Worm (Caenorhabditis elegans) whole organism, L3 larva: Measurements from ENCODE around the gene F41G3.20.
A peak's percentile ranks its signal among the peaks of the same experiment; 100 is the strongest.

ENCODE experiments used
- R02D3.7 ChIP-seq: fragments of 150-350 bp; optimal IDR thresholded peaks from 2 replicates; lab custom pipeline; 2014; ENCODE audit warnings: missing biosample characterization, missing genetic modification characterization
- ZK546.5 ChIP-seq: sonication (generic microtip); optimal IDR thresholded peaks from 2 replicates; lab custom pipeline; 2017; ENCODE audit warnings: missing biosample characterization, missing genetic modification characterization
- aly-2 ChIP-seq: fragments of 150-350 bp; optimal IDR thresholded peaks from 2 replicates; lab custom pipeline; 2014; ENCODE audit warnings: missing biosample characterization, missing genetic modification characterization
- ama-1 ChIP-seq: fragments of 150-350 bp; optimal IDR thresholded peaks from 2 replicates; lab custom pipeline; 2018
- ceh-16 ChIP-seq: sonication (generic microtip); optimal IDR thresholded peaks from 2 replicates; lab custom pipeline; 2017; ENCODE audit warnings: missing biosample characterization, missing genetic modification characterization
- ceh-28 ChIP-seq: fragments of 150-350 bp; optimal IDR thresholded peaks from 2 replicates; lab custom pipeline; 2014; ENCODE audit warnings: missing biosample characterization, missing genetic modification reagents, missing genetic modification characterization
- ceh-82 ChIP-seq: fragments of 150-350 bp; optimal IDR thresholded peaks from 2 replicates; lab custom pipeline; 2014; ENCODE audit warnings: missing biosample characterization, missing genetic modification characterization
- ceh-9 ChIP-seq: sonication (generic microtip); optimal IDR thresholded peaks from 2 replicates; lab custom pipeline; 2018; ENCODE audit warnings: missing biosample characterization, missing genetic modification characterization
- daf-12 ChIP-seq: fragments of 150-350 bp; optimal IDR thresholded peaks from 2 replicates; lab custom pipeline; 2014; ENCODE audit warnings: missing biosample characterization, missing genetic modification reagents, missing genetic modification characterization
- egl-27 ChIP-seq: sonication (generic microtip); optimal IDR thresholded peaks from 4 replicates; lab custom pipeline; 2017; ENCODE audit warnings: missing biosample characterization, missing genetic modification reagents, missing genetic modification characterization
- egl-5 ChIP-seq: fragments of 150-350 bp; optimal IDR thresholded peaks from 2 replicates; lab custom pipeline; 2017; ENCODE audit warnings: missing biosample characterization, missing genetic modification reagents, missing genetic modification characterization, inconsistent platforms
- elt-1 ChIP-seq: fragments of 150-350 bp; optimal IDR thresholded peaks from 2 replicates; lab custom pipeline; 2014; ENCODE audit warnings: missing biosample characterization, missing genetic modification characterization
- elt-2 ChIP-seq: sonication (generic microtip); optimal IDR thresholded peaks from 2 replicates; lab custom pipeline; 2016; ENCODE audit warnings: missing genetic modification reagents, mild to moderate bottlenecking, missing genetic modification characterization, missing compliant biosample characterization
- elt-3 ChIP-seq, 3 experiments: fragments of 150-350 bp in 1 of 3; sonication (generic microtip) in 2 of 3; optimal IDR thresholded peaks; 2 replicates in 2 of 3; 4 replicates in 1 of 3; lab custom pipeline; 2014 to 2017; ENCODE audit warnings: missing biosample characterization in 3 of 3, missing genetic modification characterization in 3 of 3
- eor-1 ChIP-seq, 2 experiments: fragments of 150-350 bp; optimal IDR thresholded peaks; 2 replicates each; lab custom pipeline; 2014 to 2018; ENCODE audit warnings: missing biosample characterization in 2 of 2, missing genetic modification characterization in 2 of 2
- fkh-10 ChIP-seq: sonication (generic microtip); optimal IDR thresholded peaks from 2 replicates; lab custom pipeline; 2017; ENCODE audit warnings: missing biosample characterization, missing genetic modification reagents, missing genetic modification characterization
- fkh-2 ChIP-seq: fragments of 150-350 bp; optimal IDR thresholded peaks from 2 replicates; lab custom pipeline; 2014; ENCODE audit warnings: missing biosample characterization, missing genetic modification reagents, missing genetic modification characterization
- fos-1 ChIP-seq: fragments of 150-350 bp; optimal IDR thresholded peaks from 2 replicates; lab custom pipeline; 2014; ENCODE audit warnings: missing biosample characterization, missing genetic modification characterization
- hmg-11 ChIP-seq: sonication (generic microtip); optimal IDR thresholded peaks from 2 replicates; lab custom pipeline; 2016; ENCODE audit warnings: missing genetic modification characterization, missing compliant biosample characterization
- jun-1 ChIP-seq: fragments of 150-350 bp; optimal IDR thresholded peaks from 2 replicates; lab custom pipeline; 2014; ENCODE audit warnings: missing biosample characterization, missing genetic modification reagents, missing genetic modification characterization
- lin-15B ChIP-seq: fragments of 150-350 bp; optimal IDR thresholded peaks from 2 replicates; lab custom pipeline; 2014; ENCODE audit warnings: missing biosample characterization, missing genetic modification characterization
- lin-39 ChIP-seq: fragments of 150-350 bp; optimal IDR thresholded peaks from 2 replicates; lab custom pipeline; 2018; ENCODE audit warnings: missing biosample characterization, missing genetic modification reagents, missing genetic modification characterization
- lsy-12 ChIP-seq: sonication (generic microtip); optimal IDR thresholded peaks from 2 replicates; lab custom pipeline; 2016; ENCODE audit warnings: mild to moderate bottlenecking, missing genetic modification characterization, missing compliant biosample characterization
- mdl-1 ChIP-seq: fragments of 150-350 bp; optimal IDR thresholded peaks from 2 replicates; lab custom pipeline; 2014; ENCODE audit warnings: missing biosample characterization, missing genetic modification characterization
- mml-1 ChIP-seq: fragments of 150-350 bp; sonication (generic microtip); optimal IDR thresholded peaks from 3 replicates; lab custom pipeline; 2014; ENCODE audit warnings: missing biosample characterization, missing genetic modification characterization
- nfya-1 ChIP-seq: sonication (generic microtip); optimal IDR thresholded peaks from 2 replicates; lab custom pipeline; 2017; ENCODE audit warnings: missing genetic modification characterization, mild to moderate bottlenecking, missing compliant biosample characterization, antibody characterized with exemption, moderate library complexity; ENCODE audit not compliant: insufficient read depth
- nhr-11 ChIP-seq: fragments of 150-350 bp; optimal IDR thresholded peaks from 2 replicates; lab custom pipeline; 2014; ENCODE audit warnings: missing biosample characterization, missing genetic modification characterization
- nhr-12 ChIP-seq: fragments of 150-350 bp; optimal IDR thresholded peaks from 2 replicates; lab custom pipeline; 2014; ENCODE audit warnings: missing biosample characterization, missing genetic modification characterization
- nhr-23 ChIP-seq: fragments of 150-350 bp; optimal IDR thresholded peaks from 2 replicates; lab custom pipeline; 2014; ENCODE audit warnings: missing biosample characterization, missing genetic modification reagents, missing genetic modification characterization
- nhr-237 ChIP-seq: fragments of 150-350 bp; optimal IDR thresholded peaks from 2 replicates; lab custom pipeline; 2014; ENCODE audit warnings: missing biosample characterization, missing genetic modification characterization
- nhr-25 ChIP-seq: sonication (generic microtip); optimal IDR thresholded peaks from 2 replicates; lab custom pipeline; 2017; ENCODE audit warnings: missing biosample characterization, missing genetic modification characterization
- nhr-28 ChIP-seq: fragments of 150-350 bp; optimal IDR thresholded peaks from 2 replicates; lab custom pipeline; 2014; ENCODE audit warnings: missing biosample characterization, missing genetic modification characterization
- nhr-43 ChIP-seq: sonication (generic microtip); optimal IDR thresholded peaks from 2 replicates; lab custom pipeline; 2016; ENCODE audit warnings: mild to moderate bottlenecking, missing genetic modification characterization, missing compliant biosample characterization; ENCODE audit not compliant: poor library complexity, severe bottlenecking
- nhr-67 ChIP-seq: fragments of 150-350 bp; optimal IDR thresholded peaks from 2 replicates; lab custom pipeline; 2014; ENCODE audit warnings: missing biosample characterization, missing genetic modification characterization
- nhr-76 ChIP-seq: fragments of 150-350 bp; sonication (generic microtip); optimal IDR thresholded peaks from 5 replicates; lab custom pipeline; 2014; ENCODE audit warnings: missing biosample characterization, missing genetic modification characterization
- nhr-77 ChIP-seq: fragments of 150-350 bp; optimal IDR thresholded peaks from 2 replicates; lab custom pipeline; 2014; ENCODE audit warnings: missing biosample characterization, missing genetic modification characterization
- pha-4 ChIP-seq: fragments of 150-350 bp; optimal IDR thresholded peaks from 2 replicates; lab custom pipeline; 2014; ENCODE audit warnings: missing biosample characterization, missing genetic modification reagents, missing genetic modification characterization
- pqm-1 ChIP-seq: fragments of 150-350 bp; optimal IDR thresholded peaks from 2 replicates; lab custom pipeline; 2017; ENCODE audit warnings: missing biosample characterization, missing genetic modification characterization, inconsistent platforms
- sea-2 ChIP-seq: fragments of 150-350 bp; sonication (generic microtip); optimal IDR thresholded peaks from 4 replicates; lab custom pipeline; 2014; ENCODE audit warnings: missing biosample characterization, missing genetic modification reagents, missing genetic modification characterization
- skn-1 ChIP-seq: fragments of 150-350 bp; optimal IDR thresholded peaks from 2 replicates; lab custom pipeline; 2014; ENCODE audit warnings: missing biosample characterization, missing genetic modification characterization
- snpc-4 ChIP-seq: fragments of 150-350 bp; optimal IDR thresholded peaks from 2 replicates; lab custom pipeline; 2014; ENCODE audit warnings: missing biosample characterization, missing genetic modification characterization
- tbx-2 ChIP-seq: sonication (generic microtip); optimal IDR thresholded peaks from 2 replicates; lab custom pipeline; 2016; ENCODE audit warnings: mild to moderate bottlenecking, missing genetic modification characterization, missing compliant biosample characterization
- unc-39 ChIP-seq: sonication (generic microtip); optimal IDR thresholded peaks from 4 replicates; lab custom pipeline; 2017; ENCODE audit warnings: missing biosample characterization, missing genetic modification characterization
- unc-62 ChIP-seq: fragments of 150-350 bp; sonication (generic microtip); optimal IDR thresholded peaks from 4 replicates; lab custom pipeline; 2014; ENCODE audit warnings: missing biosample characterization, missing genetic modification reagents, missing genetic modification characterization
- zag-1 ChIP-seq: fragments of 150-350 bp; optimal IDR thresholded peaks from 2 replicates; lab custom pipeline; 2014; ENCODE audit warnings: missing biosample characterization, missing genetic modification characterization
- ztf-11 ChIP-seq: fragments of 150-350 bp; optimal IDR thresholded peaks from 2 replicates; lab custom pipeline; 2014; ENCODE audit warnings: missing biosample characterization, missing genetic modification characterization
- ztf-4 ChIP-seq: fragments of 150-350 bp; optimal IDR thresholded peaks from 2 replicates; lab custom pipeline; 2014; ENCODE audit warnings: missing biosample characterization, missing genetic modification characterization

Gene F41G3.20

ce11 chrII:6736066-6736465 lies 14.8 kb downstream of the F41G3.20 start, which contains the start of gene mrps-18.C:
Gene mrps-18.C (plus strand): TSS chrII:6736203.
- no peak for TF ChIP-seq unc-39 (tag; lab: Kevin White, UChicago)
- TF ChIP-seq pha-4 = no peak
- no peak for TF ChIP-seq ztf-4 (tag; lab: Kevin White, UChicago)
- TF ChIP-seq nhr-11 (tag; lab: Kevin White, UChicago) = no peak
- TF ChIP-seq nhr-43 = no peak
- no peak for TF ChIP-seq ceh-16 (tag; lab: Kevin White, UChicago)
- TF ChIP-seq ceh-9 (tag; lab: Kevin White, UChicago) = no peak
- no peak for TF ChIP-seq nhr-237
- TF ChIP-seq sea-2 (GFP tag; lab: Kevin White, UChicago) = no peak

DNA sequence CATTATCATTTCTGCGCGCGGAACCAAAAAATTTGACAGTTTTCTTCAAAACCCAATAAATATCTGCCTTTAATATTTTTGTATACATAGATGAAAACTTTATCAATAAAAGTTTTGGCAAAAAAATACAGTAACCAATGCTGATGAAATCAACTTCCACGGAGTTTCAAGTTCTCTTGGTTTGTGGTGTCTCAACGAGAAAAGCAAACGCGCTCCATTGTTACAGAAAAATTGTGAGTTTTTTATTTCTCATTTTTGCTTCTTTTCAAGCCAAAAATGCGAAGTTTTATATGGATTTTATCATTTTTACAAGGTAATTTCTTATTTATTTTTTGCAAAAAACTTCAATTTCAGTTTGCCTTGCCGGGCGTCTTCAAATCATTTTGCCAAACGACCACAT lies 16.2 kb downstream of the F41G3.20 start, which contains the start of gene T14B4.3:
TSS of gene T14B4.3 (plus strand) at position 264 of the 400 bp plus-strand sequence.
- TF ChIP-seq daf-12 (no peak), nhr-43 (peak; percentile 69), egl-27 (no peak), ceh-9 (tag; lab: Kevin White, UChicago) (no peak), unc-62 (GFP tag; lab: Kevin White, UChicago) (no peak), ZK546.5 (tag; lab: Kevin White, UChicago) (no peak), sea-2 (GFP tag; lab: Kevin White, UChicago) (no peak), ceh-82 (tag; lab: Kevin White, UChicago) (no peak), fkh-10 (GFP tag; lab: Kevin White, UChicago) (no peak), elt-3 (tag; optimal IDR thresholded peaks at IDR 0.05; lab: Kevin White, UChicago) (no peak), aly-2 (tag; lab: Kevin White, UChicago) (no peak), egl-5 (tag; lab: Kevin White, UChicago) (peak; percentile 21), tbx-2 (no peak), ama-1 (no peak), nhr-11 (tag; lab: Kevin White, UChicago) (no peak), mml-1 (tag; lab: Kevin White, UChicago) (no peak), nhr-76 (no peak), fkh-2 (tag; lab: Kevin White, UChicago) (no peak), pqm-1 (tag; lab: Kevin White, UChicago) (peak; percentile 54), fos-1 (tag; lab: Kevin White, UChicago) (no peak), snpc-4 (tag; lab: Kevin White, UChicago) (peak; percentile 25), nhr-25 (tag; lab: Kevin White, UChicago) (peak; percentile 54), eor-1 (tag; optimal IDR thresholded peaks at IDR 0.05; lab: Kevin White, UChicago) (no peak), lin-39 (tag; lab: Kevin White, UChicago) (peak; percentile 17), ceh-28 (tag; lab: Kevin White, UChicago) (no peak), nhr-23 (tag; lab: Kevin White, UChicago) (peak; percentile 44), ztf-11 (tag; lab: Kevin White, UChicago) (no peak), elt-2 (tag; lab: Kevin White, UChicago) (peak; percentile 27), lin-15B (peak; percentile 87), nhr-237 (no peak), nhr-12 (tag; lab: Kevin White, UChicago) (no peak), zag-1 (tag; lab: Kevin White, UChicago) (no peak), nhr-67 (tag; lab: Kevin White, UChicago) (no peak), R02D3.7 (tag; lab: Kevin White, UChicago) (no peak), unc-39 (tag; lab: Kevin White, UChicago) (no peak), nhr-28 (tag; lab: Kevin White, UChicago) (no peak), elt-1 (tag; lab: Kevin White, UChicago) (no peak), mdl-1 (tag; lab: Kevin White, UChicago) (no peak), nhr-77 (tag; lab: Kevin White, UChicago) (no peak), ztf-4 (tag; lab: Kevin White, UChicago) (no peak), pha-4 (peak; percentile 93), jun-1 (no peak), lsy-12 (tag; lab: Kevin White, UChicago) (peak; percentile 15), hmg-11 (no peak), ceh-16 (tag; lab: Kevin White, UChicago) (no peak), nfya-1 (tag; lab: Kevin White, UChicago) (peak; percentile 69), skn-1 (no peak)
